Worm (Caenorhabditis elegans) whole organism, L2 larva: ENCODE results near the gene F23B2.10.
A peak's percentile ranks its signal among the peaks of the same experiment; 100 is the strongest.

Experiments
- C34F6.9 ChIP-seq: fragments of 150-350 bp; optimal IDR thresholded peaks from 2 replicates; lab custom pipeline; 2014; ENCODE audit warnings: missing biosample characterization, missing genetic modification characterization
- Y55F3AM.14 ChIP-seq: fragments of 200-800 bp; sonication (Bioruptor generic); optimal IDR thresholded peaks from 2 replicates; lab custom pipeline; 2018; ENCODE audit warnings: mild to moderate bottlenecking, missing genetic modification characterization, missing compliant biosample characterization
- ZK546.5 ChIP-seq: sonication (generic microtip); optimal IDR thresholded peaks from 2 replicates; lab custom pipeline; 2017; ENCODE audit warnings: missing biosample characterization, missing genetic modification characterization
- ceh-82 ChIP-seq: fragments of 150-350 bp; optimal IDR thresholded peaks from 2 replicates; lab custom pipeline; 2014; ENCODE audit warnings: missing biosample characterization, missing genetic modification characterization
- crh-2 ChIP-seq: sonication (generic microtip); optimal IDR thresholded peaks from 2 replicates; lab custom pipeline; 2017; ENCODE audit warnings: missing biosample characterization, missing genetic modification characterization
- gmeb-1 ChIP-seq: fragments of 150-350 bp; optimal IDR thresholded peaks from 2 replicates; lab custom pipeline; 2014; ENCODE audit warnings: missing biosample characterization, missing genetic modification characterization
- lin-13 ChIP-seq: fragments of 150-350 bp; optimal IDR thresholded peaks from 2 replicates; lab custom pipeline; 2014; ENCODE audit warnings: missing biosample characterization, missing genetic modification reagents, missing genetic modification characterization
- lin-39 ChIP-seq: fragments of 150-350 bp; optimal IDR thresholded peaks from 2 replicates; lab custom pipeline; 2014; ENCODE audit warnings: missing biosample characterization, missing genetic modification reagents, missing genetic modification characterization
- lsy-2 ChIP-seq, 2 experiments: fragments of 150-350 bp in 1 of 2; sonication (generic microtip) in 1 of 2; optimal IDR thresholded peaks; 2 replicates each; lab custom pipeline; 2014 to 2017; ENCODE audit warnings: missing biosample characterization in 2 of 2, missing genetic modification characterization in 2 of 2
- nhr-11 ChIP-seq: fragments of 150-350 bp; optimal IDR thresholded peaks from 2 replicates; lab custom pipeline; 2014; ENCODE audit warnings: missing biosample characterization, missing genetic modification characterization
- sem-4 ChIP-seq: fragments of 150-350 bp; optimal IDR thresholded peaks from 2 replicates; lab custom pipeline; 2014; ENCODE audit warnings: missing biosample characterization, missing genetic modification reagents, missing genetic modification characterization
- sma-3 ChIP-seq: sonication (generic microtip); optimal IDR thresholded peaks from 2 replicates; lab custom pipeline; 2016; ENCODE audit warnings: missing genetic modification reagents, missing genetic modification characterization, missing compliant biosample characterization
- sma-9 ChIP-seq, 2 experiments: fragments of 150-350 bp in 1 of 2; sonication (generic microtip) in 1 of 2; optimal IDR thresholded peaks; 2 replicates each; lab custom pipeline; 2014 to 2016; ENCODE audit warnings: missing genetic modification characterization in 2 of 2, mild to moderate bottlenecking in 1 of 2, missing biosample characterization in 1 of 2, missing compliant biosample characterization in 1 of 2, missing genetic modification reagents in 1 of 2, moderate library complexity in 1 of 2
- snpc-4 ChIP-seq: fragments of 150-350 bp; optimal IDR thresholded peaks from 2 replicates; lab custom pipeline; 2014; ENCODE audit warnings: missing biosample characterization, missing genetic modification characterization
- unc-55 ChIP-seq: fragments of 150-350 bp; sonication (generic microtip); optimal IDR thresholded peaks from 3 replicates; lab custom pipeline; 2014; ENCODE audit warnings: missing biosample characterization, missing genetic modification reagents, missing genetic modification characterization
- unc-62 ChIP-seq: fragments of 150-350 bp; optimal IDR thresholded peaks from 2 replicates; lab custom pipeline; 2014; ENCODE audit warnings: missing biosample characterization, missing genetic modification reagents, missing genetic modification characterization
- ztf-11 ChIP-seq: sonication (generic microtip); optimal IDR thresholded peaks from 2 replicates; lab custom pipeline; 2017; ENCODE audit warnings: missing biosample characterization, missing genetic modification characterization
- ztf-4 ChIP-seq: fragments of 150-350 bp; optimal IDR thresholded peaks from 2 replicates; lab custom pipeline; 2014; ENCODE audit warnings: missing biosample characterization, missing genetic modification characterization

Gene F23B2.10

ce11 chrIV:9104071-9105016 lies 49.8 kb downstream of the F23B2.10 start, which contains the start of the genes C01F6.14 and fem-3:
C01F6.14 (minus strand) TSS chrIV:9104121.
fem-3 (plus strand) TSS chrIV:9104966.
- TF ChIP-seq sem-4 (tag; lab: Kevin White, UChicago) (no peak), ZK546.5 (tag; lab: Kevin White, UChicago) (no peak), ceh-82 (tag; lab: Kevin White, UChicago) (no peak), ztf-4 (tag; lab: Kevin White, UChicago) (no peak), unc-62 (no peak), sma-9 (GFP tag; optimal IDR thresholded peaks at IDR 0.05; lab: Kevin White, UChicago) (no peak), sma-9 (tag; optimal IDR thresholded peaks at IDR 0.05; lab: Kevin White, UChicago) (no peak), lin-39 (tag; lab: Kevin White, UChicago) (no peak), unc-55 (GFP tag; lab: Kevin White, UChicago) (peak; percentile 39), sma-3 (GFP tag; lab: Kevin White, UChicago) (no peak), C34F6.9 (tag; lab: Kevin White, UChicago) (peak; percentile 43), snpc-4 (tag; lab: Kevin White, UChicago) (no peak), nhr-11 (tag; lab: Kevin White, UChicago) (no peak), ztf-11 (tag; lab: Kevin White, UChicago) (no peak), lsy-2 (tag; optimal IDR thresholded peaks at IDR 0.05; lab: Kevin White, UChicago) (peak in 1 of 2 experiments; percentile 40), lin-13 (GFP tag; lab: Kevin White, UChicago) (no peak), gmeb-1 (tag; lab: Kevin White, UChicago) (no peak), crh-2 (tag; lab: Kevin White, UChicago) (peak; percentile 15), Y55F3AM.14 (no peak)
